Worm (Caenorhabditis elegans): ENCODE measurements around the gene C08B6.8.

C08B6.8 gene

DNA sequence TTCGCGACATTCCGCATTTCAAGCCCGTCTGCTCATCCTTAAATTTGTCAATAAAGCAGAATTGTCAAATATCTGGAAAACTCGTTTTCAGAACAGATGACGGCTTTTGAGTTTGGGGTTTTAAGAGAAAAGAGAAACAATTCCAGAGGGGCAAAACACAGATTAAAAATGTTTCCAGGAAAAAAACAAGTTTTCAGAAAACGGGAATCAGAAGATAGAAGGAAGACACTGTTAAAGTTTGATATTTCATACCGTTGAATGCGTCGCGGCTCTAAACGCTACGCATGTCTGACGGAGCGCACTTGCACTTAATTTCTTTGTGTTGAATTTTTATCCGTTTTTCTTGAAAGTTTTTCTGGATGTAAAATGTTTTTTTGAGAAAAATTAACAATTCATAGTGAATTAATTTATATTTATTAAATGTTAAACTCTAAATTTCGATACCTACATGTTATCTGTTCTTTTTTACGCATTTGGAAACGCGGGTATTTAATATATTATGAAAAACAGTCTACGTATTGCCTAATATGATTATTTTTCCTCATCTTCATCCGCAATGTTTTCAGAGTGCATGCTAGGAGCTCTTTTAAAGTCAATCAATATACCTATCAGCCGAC is at the start of gene C08B6.8, which contains the start of the genes C08B6.18 and wdr-20:
Gene C08B6.8, plus strand, starts transcription at position 567 of the 617 bp plus-strand sequence.
Gene C08B6.18, minus strand, starts transcription at position 51 of the 617 bp plus-strand sequence.
Gene wdr-20, minus strand, starts transcription at position 82 of the 617 bp plus-strand sequence.
- no peak for TF ChIP-seq lir-3 (tag; optimal IDR thresholded peaks at IDR 0.05; ENCODE audit: poor library complexity)
- TF ChIP-seq ztf-4 (tag; optimal IDR thresholded peaks at IDR 0.05): no peak
- peak; percentile 61 for TF ChIP-seq snpc-4 (tag; optimal IDR thresholded peaks at IDR 0.05)
- no peak for TF ChIP-seq egl-27 (tag; optimal IDR thresholded peaks at IDR 0.05)
- TF ChIP-seq lin-13 (GFP tag; optimal IDR thresholded peaks at IDR 0.05): no peak
- peak in 1 of 6 experiments; percentile 8 for TF ChIP-seq elt-3 (tag; optimal IDR thresholded peaks at IDR 0.05)
- TF ChIP-seq efl-1 (optimal IDR thresholded peaks at IDR 0.05): peak; percentile 28 to 30
- peak; percentile 42 to 87 for TF ChIP-seq efl-1 (GFP tag; optimal IDR thresholded peaks at IDR 0.05 in 1 of 2)
- TF ChIP-seq sup-37 (GFP tag; optimal IDR thresholded peaks at IDR 0.05): no peak
- no peak for TF ChIP-seq ceh-8 (GFP tag; optimal IDR thresholded peaks at IDR 0.05)
- peak; percentile 46 to 69 for TF ChIP-seq lin-35 (GFP tag; optimal IDR thresholded peaks at IDR 0.05)
- TF ChIP-seq mab-9 (GFP tag; IDR thresholded peaks at IDR 0.05): no peak
- TF ChIP-seq tbx-2 (tag; optimal IDR thresholded peaks at IDR 0.05): no peak
- TF ChIP-seq xbp-1 (tag; optimal IDR thresholded peaks at IDR 0.05): no peak
- peak; percentile 42 for TF ChIP-seq skn-1 (tag; optimal IDR thresholded peaks at IDR 0.05)
- no peak for TF ChIP-seq hlh-17 (GFP tag; optimal IDR thresholded peaks at IDR 0.05; ENCODE audit: borderline replicate concordance)
- peak; percentile 21 to 65 for TF ChIP-seq lsy-2 (tag; optimal IDR thresholded peaks at IDR 0.05)
- TF ChIP-seq ceh-63 (GFP tag; optimal IDR thresholded peaks at IDR 0.05): no peak
- TF ChIP-seq sox-4 (tag; optimal IDR thresholded peaks at IDR 0.05): no peak
- TF ChIP-seq nhr-12 (tag; optimal IDR thresholded peaks at IDR 0.05): no peak
- TF ChIP-seq dpl-1 (GFP tag; optimal IDR thresholded peaks at IDR 0.05): peak in 2 of 3 experiments; percentile 21 to 58
- no peak for TF ChIP-seq aly-2 (tag; optimal IDR thresholded peaks at IDR 0.05)
- no peak for TF ChIP-seq nhr-84 (tag; optimal IDR thresholded peaks at IDR 0.05)
- peak; percentile 4 for TF ChIP-seq nhr-20 (tag; optimal IDR thresholded peaks at IDR 0.05)
- TF ChIP-seq swsn-7 (tag; optimal IDR thresholded peaks at IDR 0.05): no peak
- no peak for TF ChIP-seq mdl-1 (tag; optimal IDR thresholded peaks at IDR 0.05)
- TF ChIP-seq ztf-11 (tag; optimal IDR thresholded peaks at IDR 0.05): no peak
- TF ChIP-seq dsc-1 (tag; optimal IDR thresholded peaks at IDR 0.05): no peak
- TF ChIP-seq ceh-90 (tag; optimal IDR thresholded peaks at IDR 0.05): no peak
- no peak for TF ChIP-seq ceh-88 (GFP tag; IDR thresholded peaks at IDR 0.05)
- TF ChIP-seq nhr-47 (tag; optimal IDR thresholded peaks at IDR 0.05): no peak
- peak; percentile 19 for TF ChIP-seq blmp-1 (tag; optimal IDR thresholded peaks at IDR 0.05)
- TF ChIP-seq nhr-71 (tag; optimal IDR thresholded peaks at IDR 0.05): peak; percentile 3
- no peak for TF ChIP-seq F16B12.6 (tag; optimal IDR thresholded peaks at IDR 0.05)
- TF ChIP-seq ces-1 (GFP tag; optimal IDR thresholded peaks at IDR 0.05): no peak
- no peak for TF ChIP-seq unc-130 (tag; optimal IDR thresholded peaks at IDR 0.05)
- no peak for TF ChIP-seq nhr-28 (tag; optimal IDR thresholded peaks at IDR 0.05)
- TF ChIP-seq mef-2 (tag; optimal IDR thresholded peaks at IDR 0.05): no peak
- TF ChIP-seq lin-39 (tag; optimal IDR thresholded peaks at IDR 0.05): no peak
- peak; percentile 65 for TF ChIP-seq lin-15B (tag; optimal IDR thresholded peaks at IDR 0.05)
- TF ChIP-seq grh-1 (GFP tag; IDR thresholded peaks at IDR 0.05): no peak
- TF ChIP-seq nhr-90 (tag; optimal IDR thresholded peaks at IDR 0.05; ENCODE audit: poor library complexity): no peak
- no peak for TF ChIP-seq tlp-1 (tag; optimal IDR thresholded peaks at IDR 0.05)
- no peak for TF ChIP-seq nhr-77 (tag; optimal IDR thresholded peaks at IDR 0.05)
- TF ChIP-seq nhr-237 (tag; optimal IDR thresholded peaks at IDR 0.05): no peak
- no peak for TF ChIP-seq fos-1 (tag; optimal IDR thresholded peaks at IDR 0.05)
- TF ChIP-seq ama-1 (optimal IDR thresholded peaks at IDR 0.05): no peak
- no peak for TF ChIP-seq efl-3 (GFP tag; optimal IDR thresholded peaks at IDR 0.05)
- TF ChIP-seq pag-3 (tag; optimal IDR thresholded peaks at IDR 0.05; ENCODE audit: borderline replicate concordance, insufficient read depth): no peak
- no peak for TF ChIP-seq nhr-19 (GFP tag; conservative IDR thresholded peaks at IDR 0.05)
- no peak for TF ChIP-seq rnt-1 (tag; optimal IDR thresholded peaks at IDR 0.05)
- no peak for TF ChIP-seq nhr-76 (tag; optimal IDR thresholded peaks at IDR 0.05)
- TF ChIP-seq snu-23 (GFP tag; optimal IDR thresholded peaks at IDR 0.05): peak; percentile 15

Measured in whole organism, L1 larva.